Fruit fly (Drosophila melanogaster): Measurements from ENCODE around the gene CG34162.
A peak's percentile ranks its signal among the peaks of the same experiment; 100 is the strongest.

Gene CG34162

dm6 chr2L:11501427-11501968 lies 30.1 kb upstream of the CG34162 start, which contains the start of gene spz4:
Gene spz4 (plus strand): TSS chr2L:11501715.
- TF ChIP-seq Hr78 (GFP tag; optimal IDR thresholded peaks at IDR 0.05) (no peak), lola (GFP tag; optimal IDR thresholded peaks at IDR 0.05) (no peak), woc (GFP tag; optimal IDR thresholded peaks at IDR 0.05) (no peak), h (GFP tag; optimal IDR thresholded peaks at IDR 0.05) (no peak), Sp1 (GFP tag; optimal IDR thresholded peaks at IDR 0.05) (no peak), br (GFP tag; optimal IDR thresholded peaks at IDR 0.05) (no peak), jim (GFP tag; optimal IDR thresholded peaks at IDR 0.05) (no peak), brk (GFP tag; optimal IDR thresholded peaks at IDR 0.05) (no peak)

- no peak for TF ChIP-seq sage (GFP tag; optimal IDR thresholded peaks at IDR 0.05)
- TF ChIP-seq Hr78 (GFP tag; optimal IDR thresholded peaks at IDR 0.05): no peak
- TF ChIP-seq dsf (GFP tag; optimal IDR thresholded peaks at IDR 0.05; ENCODE audit: borderline replicate concordance): no peak
- TF ChIP-seq rgr (GFP tag; optimal IDR thresholded peaks at IDR 0.05): no peak
- no peak for TF ChIP-seq tai (GFP tag; optimal IDR thresholded peaks at IDR 0.05)
- no peak for TF ChIP-seq Hnf4 (GFP tag; optimal IDR thresholded peaks at IDR 0.05)
- no peak for TF ChIP-seq h (GFP tag; optimal IDR thresholded peaks at IDR 0.05)
These were observed 28.9 kb upstream of the CG34162 start for dm6 chr2L:11502698-11503097.

DNA sequence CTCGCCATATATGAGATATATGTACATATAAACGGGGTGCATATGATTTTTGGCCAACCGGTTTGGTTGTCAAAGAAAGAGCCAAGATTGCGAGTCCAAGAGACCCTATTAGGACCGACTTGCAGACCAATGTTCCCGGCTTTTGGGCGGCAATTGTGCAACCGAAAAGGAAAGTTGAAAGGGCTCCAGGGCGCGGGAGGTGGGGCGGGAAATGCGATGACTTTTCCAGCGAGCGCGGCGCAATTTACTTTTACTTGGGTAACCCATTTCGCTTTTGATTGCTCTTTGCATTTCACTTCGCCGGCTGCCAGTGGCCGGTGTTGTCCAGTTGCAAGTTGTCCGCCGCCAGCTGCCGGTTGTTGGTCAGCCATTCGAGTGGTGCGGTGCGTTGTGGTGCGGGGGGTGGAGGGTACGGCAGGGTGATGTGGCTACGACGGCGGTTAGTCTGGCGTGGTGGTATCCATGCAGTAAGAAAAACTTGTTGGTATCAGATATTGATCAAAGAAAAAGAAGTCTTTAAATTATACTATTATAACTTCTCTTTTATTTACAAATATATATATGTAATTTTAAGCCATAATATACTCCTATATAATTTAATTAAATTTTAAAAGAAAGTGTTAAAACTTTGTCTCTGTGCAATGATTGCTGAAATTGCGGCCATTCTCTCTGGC lies 26.6 kb upstream of the CG34162 start:
- TF ChIP-seq dmrt93B (GFP tag; optimal IDR thresholded peaks at IDR 0.05) (peak; percentile 25), br (GFP tag; optimal IDR thresholded peaks at IDR 0.05) (no peak), jim (GFP tag; optimal IDR thresholded peaks at IDR 0.05) (no peak), dsf (GFP tag; optimal IDR thresholded peaks at IDR 0.05; ENCODE audit: borderline replicate concordance) (no peak), psq (GFP tag; optimal IDR thresholded peaks at IDR 0.05) (peak; percentile 41), HLH106 (tag; optimal IDR thresholded peaks at IDR 0.05) (peak; percentile 44)

DNA sequence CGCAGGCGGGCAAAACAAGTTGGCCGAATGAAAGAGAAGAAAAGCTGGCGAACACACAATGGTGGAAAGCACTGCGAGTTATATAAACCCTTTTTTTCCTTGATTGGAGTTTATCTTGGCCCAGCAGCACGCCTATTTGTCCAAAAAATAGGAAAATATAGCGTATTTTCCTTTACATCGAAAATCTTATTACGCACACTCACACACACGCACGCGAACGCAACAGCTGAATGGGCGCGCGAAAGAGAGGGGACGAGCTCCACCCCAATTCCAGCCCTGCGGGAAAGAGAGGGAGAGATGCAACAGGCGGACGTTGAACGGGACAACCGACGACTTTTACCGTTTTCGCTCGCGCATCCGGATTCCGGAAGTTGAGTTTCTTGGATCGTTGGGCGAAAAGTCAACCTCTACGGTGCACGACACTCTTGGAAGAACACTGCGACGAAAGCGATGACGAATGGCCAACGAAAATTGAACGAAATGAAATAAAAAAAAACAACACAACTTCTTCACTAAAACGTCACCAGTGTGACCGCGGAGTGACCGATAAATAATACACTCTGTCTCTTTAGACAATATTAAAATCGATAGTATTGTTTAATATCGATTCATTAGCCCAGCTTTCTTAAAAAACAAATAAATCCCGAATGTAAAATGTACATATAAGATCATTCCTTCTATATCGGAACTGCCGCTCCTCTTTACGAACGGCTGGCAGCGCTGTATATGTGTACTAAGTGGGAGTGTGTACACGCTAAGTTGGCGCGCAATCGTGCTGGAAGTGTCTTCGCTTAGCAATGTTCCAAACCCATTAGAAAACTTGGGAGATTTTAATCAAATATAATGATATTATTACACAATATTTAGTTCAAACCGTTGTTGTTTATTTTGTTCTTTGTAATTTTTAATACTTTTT lies 14.8 kb upstream of the CG34162 start, which contains the start of the genes Dlg5 and CG4970:
Dlg5 (minus strand) TSS at position 556 of the 916 bp plus-strand sequence.
CG4970 (plus strand) TSS at position 866 of the 916 bp plus-strand sequence.
- peak; percentile 55 for TF ChIP-seq Abd-B (GFP tag; optimal IDR thresholded peaks at IDR 0.05)
- no peak for TF ChIP-seq Hr83 (GFP tag; optimal IDR thresholded peaks at IDR 0.05; ENCODE audit: poor library complexity, severe bottlenecking)
- no peak for TF ChIP-seq h (GFP tag; optimal IDR thresholded peaks at IDR 0.05)
- no peak for TF ChIP-seq foxo (GFP tag; optimal IDR thresholded peaks at IDR 0.05)
- no peak for TF ChIP-seq tai (GFP tag; optimal IDR thresholded peaks at IDR 0.05)
- TF ChIP-seq pan (optimal IDR thresholded peaks at IDR 0.05): no peak
- no peak for TF ChIP-seq Sp1 (GFP tag; optimal IDR thresholded peaks at IDR 0.05)
- no peak for TF ChIP-seq Dif (GFP tag; optimal IDR thresholded peaks at IDR 0.05; ENCODE audit: partially characterized antibody)
- no peak for TF ChIP-seq Mio (GFP tag; optimal IDR thresholded peaks at IDR 0.05)
- no peak for TF ChIP-seq sv (GFP tag; optimal IDR thresholded peaks at IDR 0.05)
- TF ChIP-seq Hnf4 (GFP tag; optimal IDR thresholded peaks at IDR 0.05): no peak
- no peak for TF ChIP-seq ey (GFP tag; optimal IDR thresholded peaks at IDR 0.05)
- no peak for TF ChIP-seq Vsx2 (GFP tag; optimal IDR thresholded peaks at IDR 0.05; ENCODE audit: partially characterized antibody)
- TF ChIP-seq jim (GFP tag; optimal IDR thresholded peaks at IDR 0.05): peak; percentile 40
- no peak for TF ChIP-seq Hr78 (GFP tag; optimal IDR thresholded peaks at IDR 0.05)
- TF ChIP-seq HLH106 (tag; optimal IDR thresholded peaks at IDR 0.05): no peak
- no peak for TF ChIP-seq sage (GFP tag; optimal IDR thresholded peaks at IDR 0.05)
- no peak for TF ChIP-seq woc (GFP tag; optimal IDR thresholded peaks at IDR 0.05)
- TF ChIP-seq Jra (GFP tag; optimal IDR thresholded peaks at IDR 0.05): peak; percentile 1
- TF ChIP-seq N (GFP tag; optimal IDR thresholded peaks at IDR 0.05): peak; percentile 75
- no peak for TF ChIP-seq fru (GFP tag; optimal IDR thresholded peaks at IDR 0.05)
- no peak for TF ChIP-seq CG32264 (GFP tag; optimal IDR thresholded peaks at IDR 0.05)
- no peak for TF ChIP-seq br (GFP tag; optimal IDR thresholded peaks at IDR 0.05)
- no peak for TF ChIP-seq usp (GFP tag; optimal IDR thresholded peaks at IDR 0.05)
- TF ChIP-seq OdsH (GFP tag; optimal IDR thresholded peaks at IDR 0.05): no peak
- TF ChIP-seq brk (GFP tag; optimal IDR thresholded peaks at IDR 0.05): no peak
- TF ChIP-seq rgr (GFP tag; optimal IDR thresholded peaks at IDR 0.05): no peak
- no peak for TF ChIP-seq dsf (GFP tag; optimal IDR thresholded peaks at IDR 0.05; ENCODE audit: borderline replicate concordance)
- TF ChIP-seq psq (GFP tag; optimal IDR thresholded peaks at IDR 0.05): no peak
- no peak for TF ChIP-seq GATAd (GFP tag; optimal IDR thresholded peaks at IDR 0.05)
- no peak for TF ChIP-seq dmrt93B (GFP tag; optimal IDR thresholded peaks at IDR 0.05)
- no peak for TF ChIP-seq CG9705 (GFP tag; optimal IDR thresholded peaks at IDR 0.05)
- no peak for TF ChIP-seq dl (GFP tag; optimal IDR thresholded peaks at IDR 0.05; ENCODE audit: insufficient read depth in 1 of 2, partially characterized antibody in 2 of 2)
- TF ChIP-seq CrebA (GFP tag; optimal IDR thresholded peaks at IDR 0.05; ENCODE audit: borderline replicate concordance): no peak
- TF ChIP-seq Rel (GFP tag; optimal IDR thresholded peaks at IDR 0.05): no peak
- no peak for TF ChIP-seq Rel (tag; optimal IDR thresholded peaks at IDR 0.05)
- TF ChIP-seq Dfd (GFP tag; optimal IDR thresholded peaks at IDR 0.05): no peak
- peak; percentile 58 for TF ChIP-seq Myc (optimal IDR thresholded peaks at IDR 0.05)

Data from whole organism, wandering third instar larva.